Worm (Caenorhabditis elegans) whole organism, young adult: Measurements from ENCODE around the gene F55G1.7.

ENCODE experiments used
- B0019.2 ChIP-seq: fragments of 200-800 bp; sonication (Bioruptor generic); conservative IDR thresholded peaks from 2 replicates; pipeline ENCODE4 v1.3.6; 2022; ENCODE audit warnings: missing genetic modification reagents, missing genetic modification characterization, missing compliant biosample characterization
- B0336.3 ChIP-seq: fragments of 200-800 bp; sonication (Bioruptor generic); IDR thresholded peaks from 2 replicates; pipeline ENCODE4 v1.3.6; 2022; ENCODE audit warnings: missing genetic modification characterization, missing compliant biosample characterization
- D2030.7 ChIP-seq: fragments of 200-800 bp; sonication (Bioruptor generic); IDR thresholded peaks from 2 replicates; pipeline ENCODE4 v1.3.6; 2022; ENCODE audit warnings: missing genetic modification reagents, missing genetic modification characterization, missing compliant biosample characterization
- F33H1.4 ChIP-seq: fragments of 200-800 bp; sonication (Bioruptor generic); IDR thresholded peaks from 2 replicates; pipeline ENCODE4 v1.3.6; 2022; ENCODE audit warnings: missing genetic modification reagents, missing genetic modification characterization, missing compliant biosample characterization
- F49E8.2 ChIP-seq: sonication (generic microtip); optimal IDR thresholded peaks from 3 replicates; lab custom pipeline; 2017; ENCODE audit warnings: missing genetic modification characterization, mild to moderate bottlenecking, missing compliant biosample characterization, antibody characterized with exemption, moderate library complexity; ENCODE audit not compliant: insufficient read depth
- F57A8.1 ChIP-seq: fragments of 200-800 bp; sonication (Bioruptor generic); optimal IDR thresholded peaks from 2 replicates; lab custom pipeline; 2018; ENCODE audit warnings: mild to moderate bottlenecking, missing genetic modification characterization, moderate library complexity, missing compliant biosample characterization
- K12H6.12 ChIP-seq: fragments of 200-800 bp; sonication (Bioruptor generic); optimal IDR thresholded peaks from 2 replicates; lab custom pipeline; 2018; ENCODE audit warnings: mild to moderate bottlenecking, missing genetic modification characterization, missing compliant biosample characterization
- aptf-2 ChIP-seq: fragments of 200-800 bp; sonication (Bioruptor generic); conservative IDR thresholded peaks from 2 replicates; pipeline ENCODE4 v1.3.6; 2022; ENCODE audit warnings: missing genetic modification reagents, missing genetic modification characterization, missing compliant biosample characterization
- cebp-2 ChIP-seq: fragments of 200-800 bp; sonication (Bioruptor generic); IDR thresholded peaks from 2 replicates; pipeline ENCODE4 v1.3.6; 2022; ENCODE audit warnings: missing genetic modification characterization, missing compliant biosample characterization
- ceh-91 ChIP-seq: fragments of 200-800 bp; sonication (Bioruptor generic); IDR thresholded peaks from 2 replicates; pipeline ENCODE4 v1.3.6; 2022; ENCODE audit warnings: missing genetic modification reagents, missing genetic modification characterization, missing compliant biosample characterization
- chd-7 ChIP-seq: sonication (generic microtip); optimal IDR thresholded peaks from 2 replicates; lab custom pipeline; 2016; ENCODE audit warnings: mild to moderate bottlenecking, missing genetic modification characterization, moderate library complexity, missing compliant biosample characterization
- dpff-1 ChIP-seq: sonication (generic microtip); optimal IDR thresholded peaks from 2 replicates; lab custom pipeline; 2017; ENCODE audit warnings: mild to moderate bottlenecking, missing genetic modification characterization, missing compliant biosample characterization
- dpl-1 ChIP-seq: fragments of 150-350 bp; optimal IDR thresholded peaks from 2 replicates; lab custom pipeline; 2014; ENCODE audit warnings: missing biosample characterization, missing genetic modification reagents, missing genetic modification characterization
- efl-1 ChIP-seq: fragments of 150-350 bp; optimal IDR thresholded peaks from 2 replicates; lab custom pipeline; 2014; ENCODE audit warnings: missing biosample characterization, missing genetic modification reagents, missing genetic modification characterization
- egl-44 ChIP-seq: fragments of 200-800 bp; sonication (Bioruptor generic); IDR thresholded peaks from 2 replicates; pipeline ENCODE4 v1.3.6; 2022; ENCODE audit warnings: missing genetic modification reagents, missing genetic modification characterization, missing compliant biosample characterization
- ekl-4 ChIP-seq: fragments of 200-800 bp; sonication (Bioruptor generic); IDR thresholded peaks from 2 replicates; pipeline ENCODE4 v1.3.6; 2022; ENCODE audit warnings: missing genetic modification reagents, missing genetic modification characterization, missing compliant biosample characterization
- him-1 ChIP-seq: sonication (generic microtip); optimal IDR thresholded peaks from 2 replicates; lab custom pipeline; 2016; ENCODE audit warnings: missing genotype, missing genetic modification reagents, missing genetic modification characterization, missing compliant biosample characterization
- hmg-1.2 ChIP-seq: fragments of 200-800 bp; sonication (Bioruptor generic); IDR thresholded peaks from 2 replicates; pipeline ENCODE4 v1.3.6; 2022; ENCODE audit warnings: missing genetic modification reagents, missing genetic modification characterization, missing compliant biosample characterization
- hmg-20 ChIP-seq: fragments of 200-800 bp; sonication (Bioruptor generic); IDR thresholded peaks from 2 replicates; pipeline ENCODE4 v1.3.6; 2022; ENCODE audit warnings: missing genetic modification reagents, missing genetic modification characterization, missing compliant biosample characterization
- hrde-1 ChIP-seq: sonication (generic microtip); optimal IDR thresholded peaks from 2 replicates; lab custom pipeline; 2016; ENCODE audit warnings: missing genetic modification characterization, mild to moderate bottlenecking, missing compliant biosample characterization, moderate library complexity, missing genotype, missing genetic modification reagents, borderline replicate concordance
- lir-1 ChIP-seq: fragments of 200-800 bp; sonication (Bioruptor generic); conservative IDR thresholded peaks from 2 replicates; pipeline ENCODE4 v1.3.6; 2022; ENCODE audit warnings: missing genetic modification reagents, missing genetic modification characterization, missing compliant biosample characterization
- lsl-1 ChIP-seq: fragments of 200-800 bp; sonication (Bioruptor generic); optimal IDR thresholded peaks from 2 replicates; lab custom pipeline; 2018; ENCODE audit warnings: mild to moderate bottlenecking, missing genetic modification characterization, moderate library complexity, missing compliant biosample characterization
- madf-3 ChIP-seq: fragments of 200-800 bp; sonication (Bioruptor generic); IDR thresholded peaks from 2 replicates; pipeline ENCODE4 v1.3.6; 2022; ENCODE audit warnings: missing genetic modification reagents, missing genetic modification characterization, missing compliant biosample characterization
- madf-6 ChIP-seq: fragments of 200-800 bp; sonication (Bioruptor generic); IDR thresholded peaks from 2 replicates; pipeline ENCODE4 v1.3.6; 2022; ENCODE audit warnings: missing genetic modification reagents, missing genetic modification characterization, missing compliant biosample characterization
- madf-8 ChIP-seq: fragments of 200-800 bp; sonication (Bioruptor generic); conservative IDR thresholded peaks from 2 replicates; pipeline ENCODE4 v1.3.6; 2022; ENCODE audit warnings: missing genetic modification reagents, missing genetic modification characterization, missing compliant biosample characterization
- nhr-27 ChIP-seq: fragments of 200-800 bp; sonication (Bioruptor generic); optimal IDR thresholded peaks from 2 replicates; lab custom pipeline; 2018; ENCODE audit warnings: mild to moderate bottlenecking, missing genetic modification characterization, moderate library complexity, missing compliant biosample characterization
- nhr-80 ChIP-seq: sonication (generic microtip); optimal IDR thresholded peaks from 2 replicates; lab custom pipeline; 2016; ENCODE audit warnings: missing genetic modification characterization, missing compliant biosample characterization
- rcor-1 ChIP-seq: fragments of 200-800 bp; sonication (Bioruptor generic); IDR thresholded peaks from 2 replicates; pipeline ENCODE4 v1.3.6; 2022; ENCODE audit warnings: missing genetic modification reagents, missing genetic modification characterization, missing compliant biosample characterization
- rec-8 ChIP-seq, 2 experiments: sonication (generic microtip); optimal IDR thresholded peaks; 2 replicates each; lab custom pipeline; 2016; ENCODE audit warnings: mild to moderate bottlenecking in 2 of 2, missing genetic modification characterization in 2 of 2, missing genetic modification reagents in 2 of 2, missing genotype in 2 of 2, missing biosample characterization in 1 of 2, missing compliant biosample characterization in 1 of 2, moderate library complexity in 1 of 2
- snpc-1.3 ChIP-seq: sonication (generic microtip); optimal IDR thresholded peaks from 2 replicates; lab custom pipeline; 2017; ENCODE audit warnings: missing genetic modification characterization, mild to moderate bottlenecking, missing compliant biosample characterization, antibody characterized with exemption, moderate library complexity, missing genotype, missing genetic modification reagents; ENCODE audit not compliant: insufficient read depth
- snpc-3.4 ChIP-seq: sonication (generic microtip); optimal IDR thresholded peaks from 2 replicates; lab custom pipeline; 2017; ENCODE audit warnings: missing genetic modification characterization, mild to moderate bottlenecking, missing compliant biosample characterization, antibody characterized with exemption, moderate library complexity, missing genotype, missing genetic modification reagents
- snpc-4 ChIP-seq, 5 experiments: fragments of 150-350 bp in 1 of 5; sonication (generic microtip) in 4 of 5; optimal IDR thresholded peaks; 2 replicates each; lab custom pipeline; 2014 to 2018; ENCODE audit warnings: missing genetic modification characterization in 5 of 5, missing biosample characterization in 3 of 5, antibody characterized with exemption in 2 of 5, mild to moderate bottlenecking in 2 of 5, missing compliant biosample characterization in 2 of 5, missing genotype in 2 of 5, moderate library complexity in 2 of 5, missing genetic modification reagents in 1 of 5
- tbp1 ChIP-seq: fragments of 200-800 bp; sonication (Bioruptor generic); optimal IDR thresholded peaks from 2 replicates; lab custom pipeline; 2018; ENCODE audit warnings: mild to moderate bottlenecking, missing genetic modification characterization, missing compliant biosample characterization
- xnd-1 ChIP-seq: sonication (generic microtip); optimal IDR thresholded peaks from 2 replicates; lab custom pipeline; 2016; ENCODE audit warnings: missing genotype, missing genetic modification reagents, missing genetic modification characterization, missing compliant biosample characterization
- ztf-25 ChIP-seq: fragments of 200-800 bp; sonication (Bioruptor generic); IDR thresholded peaks from 2 replicates; pipeline ENCODE4 v1.3.6; 2022; ENCODE audit warnings: missing genetic modification reagents, missing genetic modification characterization, missing compliant biosample characterization
- ztf-26 ChIP-seq: sonication (generic microtip); optimal IDR thresholded peaks from 2 replicates; lab custom pipeline; 2017; ENCODE audit warnings: missing genetic modification characterization, missing compliant biosample characterization

F55G1.7 gene

ce11 chrIV:7474826-7475225, 5.2 kb upstream of the F55G1.7 start, which contains the start of gene slc-25A18.2:
Gene slc-25A18.2 (plus strand): TSS chrIV:7475041.
- TF ChIP-seq rec-8 (tag; optimal IDR thresholded peaks at IDR 0.05; lab: Kevin White, UChicago) = no peak
- TF ChIP-seq K12H6.12 (tag; lab: Kevin White, UChicago) = no peak
- TF ChIP-seq B0336.3 = no peak
- no peak for TF ChIP-seq hmg-1.2 (GFP tag; lab: Robert Waterston, UW)
- TF ChIP-seq ekl-4 (GFP tag; lab: Robert Waterston, UW) = no peak
- no peak for TF ChIP-seq ztf-26
- no peak for TF ChIP-seq F57A8.1

ce11 chrIV:7473159-7473649, 3.6 kb upstream of the F55G1.7 start, which contains the start of the genes plk-3 and F55G1.6:
Gene plk-3 (minus strand): TSS chrIV:7473209.
Gene F55G1.6 (plus strand): TSS chrIV:7473517.
- TF ChIP-seq F49E8.2 (tag; lab: Kevin White, UChicago) (peak; percentile 44), ztf-25 (no peak), B0019.2 (peak; percentile 52; the same call in 1 of the 2 replicates), madf-6 (peak; percentile 91), nhr-80 (tag; lab: Kevin White, UChicago) (no peak), D2030.7 (GFP tag; lab: Robert Waterston, UW) (peak; percentile 57), madf-8 (GFP tag; lab: Robert Waterston, UW) (peak; percentile 73), xnd-1 (peak; percentile 63), lsl-1 (GFP tag; lab: Kevin White, UChicago) (peak; percentile 80), lir-1 (GFP tag; lab: Robert Waterston, UW) (no peak), rec-8 (tag; optimal IDR thresholded peaks at IDR 0.05; lab: Kevin White, UChicago) (no peak), snpc-3.4 (tag; lab: Kevin White, UChicago) (peak; percentile 53), hrde-1 (tag; lab: Kevin White, UChicago) (no peak), tbp1 (GFP tag; lab: Kevin White, UChicago) (peak; percentile 10), dpl-1 (GFP tag; lab: Kevin White, UChicago) (peak; percentile 35), snpc-1.3 (tag; lab: Kevin White, UChicago) (peak; percentile 20), K12H6.12 (tag; lab: Kevin White, UChicago) (no peak), ceh-91 (peak; percentile 73), dpff-1 (tag; lab: Kevin White, UChicago) (no peak), hmg-1.2 (GFP tag; lab: Robert Waterston, UW) (peak; percentile 12; the same call in 1 of the 2 replicates), chd-7 (tag; lab: Kevin White, UChicago) (no peak), snpc-4 (GFP tag; optimal IDR thresholded peaks at IDR 0.05; lab: Kevin White, UChicago) (no peak), snpc-4 (tag; optimal IDR thresholded peaks at IDR 0.05; lab: Kevin White, UChicago) (peak in 1 of 4 experiments; percentile 20), efl-1 (GFP tag; lab: Kevin White, UChicago) (peak; percentile 94), F33H1.4 (GFP tag; lab: Robert Waterston, UW) (peak; percentile 89), madf-3 (GFP tag; lab: Robert Waterston, UW) (0 out of 2 replicates have a peak, but pooled peaks have one; percentile 53), him-1 (tag; lab: Kevin White, UChicago) (peak; percentile 11), rcor-1 (GFP tag; lab: Robert Waterston, UW) (peak; percentile 24; the same call in 1 of the 2 replicates)

ce11 chrIV:7468638-7469037, 994 bp downstream of the F55G1.7 start:
- TF ChIP-seq madf-3 (GFP tag; lab: Robert Waterston, UW) = no peak
- no peak for TF ChIP-seq nhr-27 (tag; lab: Kevin White, UChicago)
- TF ChIP-seq egl-44 (GFP tag; lab: Robert Waterston, UW) = no peak
- TF ChIP-seq snpc-4 (GFP tag; optimal IDR thresholded peaks at IDR 0.05; lab: Kevin White, UChicago) = no peak
- TF ChIP-seq snpc-4 (tag; optimal IDR thresholded peaks at IDR 0.05; lab: Kevin White, UChicago) = no peak
- no peak for TF ChIP-seq aptf-2 (GFP tag; lab: Robert Waterston, UW)
- no peak for TF ChIP-seq hmg-20 (GFP tag; lab: Robert Waterston, UW)
- no peak for TF ChIP-seq cebp-2 (GFP tag; lab: Robert Waterston, UW)
- TF ChIP-seq nhr-80 (tag; lab: Kevin White, UChicago) = peak; percentile 62
